Fruit fly (Drosophila melanogaster) whole organism, prepupa: ENCODE measurements around the gene tsl.

Experiments used
- Blimp-1 ChIP-seq: fragments of 200-800 bp; sonication (Bioruptor generic); optimal IDR thresholded peaks from 3 replicates; lab custom pipeline; 2017; ENCODE audit warnings: missing biosample characterization, missing genetic modification characterization, mild to moderate bottlenecking, moderate library complexity, missing genetic modification reagents
- CG11294 ChIP-seq: fragments of 200-800 bp; sonication (Bioruptor generic); IDR thresholded peaks from 2 replicates; pipeline ENCODE4 v1.3.6; 2022; ENCODE audit warnings: missing biosample characterization, missing genetic modification characterization
- CG11762 ChIP-seq: fragments of 200-800 bp; sonication (Bioruptor generic); optimal IDR thresholded peaks from 3 replicates; lab custom pipeline; 2016; ENCODE audit warnings: missing biosample characterization, missing genetic modification characterization; ENCODE audit not compliant: insufficient read depth
- CG11902 ChIP-seq: fragments of 200-800 bp; sonication (Bioruptor generic); optimal IDR thresholded peaks from 3 replicates; lab custom pipeline; 2016; ENCODE audit warnings: missing biosample characterization, missing genetic modification characterization
- CG15336 ChIP-seq: fragments of 200-800 bp; sonication (Bioruptor generic); IDR thresholded peaks from 2 replicates; pipeline ENCODE4 v1.3.6; 2022; ENCODE audit warnings: missing biosample characterization, missing genetic modification characterization
- CG1621 ChIP-seq: fragments of 200-800 bp; sonication (Bioruptor generic); optimal IDR thresholded peaks from 3 replicates; lab custom pipeline; 2018; ENCODE audit warnings: missing biosample characterization, mild to moderate bottlenecking, missing genetic modification characterization
- CG16779 ChIP-seq: fragments of 200-800 bp; sonication (Bioruptor generic); optimal IDR thresholded peaks from 3 replicates; lab custom pipeline; 2017; ENCODE audit warnings: missing biosample characterization, mild to moderate bottlenecking, missing genetic modification characterization
- CG3032 ChIP-seq: fragments of 200-800 bp; optimal IDR thresholded peaks from 2 replicates; lab custom pipeline; 2019; ENCODE audit warnings: missing biosample characterization, mild to moderate bottlenecking, missing genetic modification characterization, moderate library complexity
- CG34406 ChIP-seq: fragments of 200-800 bp; sonication (Bioruptor generic); optimal IDR thresholded peaks from 3 replicates; lab custom pipeline; 2016; ENCODE audit warnings: missing biosample characterization, missing genetic modification characterization
- CG3919 ChIP-seq: fragments of 200-800 bp; sonication (Bioruptor generic); optimal IDR thresholded peaks from 3 replicates; lab custom pipeline; 2016; ENCODE audit warnings: missing biosample characterization, missing genetic modification characterization
- CG4318 ChIP-seq: fragments of 200-800 bp; sonication (Bioruptor generic); optimal IDR thresholded peaks from 3 replicates; lab custom pipeline; 2017; ENCODE audit warnings: missing biosample characterization, mild to moderate bottlenecking, missing genetic modification characterization
- CG6163 ChIP-seq: fragments of 200-800 bp; sonication (Bioruptor generic); IDR thresholded peaks from 3 replicates; pipeline ENCODE4 v1.3.6; 2022; ENCODE audit warnings: missing biosample characterization, missing genetic modification characterization
- CG6276 ChIP-seq: fragments of 200-800 bp; sonication (Bioruptor generic); optimal IDR thresholded peaks from 2 replicates; lab custom pipeline; 2017; ENCODE audit warnings: missing biosample characterization, mild to moderate bottlenecking, missing genetic modification characterization
- CG6808 ChIP-seq: fragments of 200-800 bp; sonication (Bioruptor generic); optimal IDR thresholded peaks from 3 replicates; lab custom pipeline; 2017; ENCODE audit warnings: missing biosample characterization, missing genetic modification characterization, mild to moderate bottlenecking, moderate library complexity, missing genetic modification reagents
- CG6854 ChIP-seq: fragments of 200-800 bp; sonication (Bioruptor generic); optimal IDR thresholded peaks from 2 replicates; lab custom pipeline; 2017; ENCODE audit warnings: missing biosample characterization, mild to moderate bottlenecking, missing genetic modification characterization
- CG7368 ChIP-seq: fragments of 200-800 bp; sonication (Bioruptor generic); optimal IDR thresholded peaks from 3 replicates; lab custom pipeline; 2016; ENCODE audit warnings: missing biosample characterization, missing genetic modification characterization
- CG8119 ChIP-seq: fragments of 200-800 bp; sonication (Bioruptor generic); IDR thresholded peaks from 3 replicates; pipeline ENCODE4 v1.3.6; 2022; ENCODE audit warnings: missing biosample characterization, missing genetic modification characterization
- CG8319 ChIP-seq: fragments of 200-800 bp; sonication (Bioruptor generic); optimal IDR thresholded peaks from 3 replicates; lab custom pipeline; 2016; ENCODE audit warnings: missing biosample characterization, missing genetic modification characterization
- CG8632 ChIP-seq: fragments of 200-800 bp; sonication (Bioruptor generic); optimal IDR thresholded peaks from 3 replicates; lab custom pipeline; 2016; ENCODE audit warnings: missing biosample characterization, missing genetic modification characterization
- Eip75B ChIP-seq: fragments of 200-800 bp; sonication (Bioruptor generic); optimal IDR thresholded peaks from 3 replicates; lab custom pipeline; 2016; ENCODE audit warnings: missing biosample characterization, missing genetic modification characterization
- Eip78C ChIP-seq: fragments of 200-800 bp; sonication (Bioruptor generic); peaks from one replicate; lab custom pipeline; 2016; ENCODE audit warnings: missing biosample characterization, missing genetic modification characterization
- Eip93F ChIP-seq: fragments of 200-800 bp; sonication (Bioruptor generic); optimal IDR thresholded peaks from 2 replicates; lab custom pipeline; 2016; ENCODE audit warnings: missing biosample characterization, mild to moderate bottlenecking, missing genetic modification characterization
- Ets21C ChIP-seq: fragments of 200-800 bp; sonication (Bioruptor generic); optimal IDR thresholded peaks from 3 replicates; lab custom pipeline; 2016; ENCODE audit warnings: missing biosample characterization, missing genetic modification characterization
- Ets96B ChIP-seq: fragments of 200-800 bp; optimal IDR thresholded peaks from 2 replicates; lab custom pipeline; 2019; ENCODE audit warnings: missing biosample characterization, mild to moderate bottlenecking, missing genetic modification characterization, moderate library complexity
- Gug ChIP-seq: fragments of 200-800 bp; sonication (Bioruptor generic); IDR thresholded peaks from 2 replicates; pipeline ENCODE4 v1.3.6; 2022; ENCODE audit warnings: missing biosample characterization, missing genetic modification characterization
- Hr38 ChIP-seq: sonication (Bioruptor generic); optimal IDR thresholded peaks from 2 replicates; lab custom pipeline; 2016; ENCODE audit warnings: missing biosample characterization, missing genetic modification characterization
- Hr39 ChIP-seq: fragments of 200-800 bp; sonication (Bioruptor generic); optimal IDR thresholded peaks from 2 replicates; lab custom pipeline; 2016; ENCODE audit warnings: missing biosample characterization, missing genetic modification characterization
- Hr4 ChIP-seq: fragments of 200-800 bp; sonication (Bioruptor generic); optimal IDR thresholded peaks from 3 replicates; lab custom pipeline; 2016; ENCODE audit warnings: missing biosample characterization, missing genetic modification characterization
- Lpt ChIP-seq: fragments of 200-800 bp; sonication (Bioruptor generic); optimal IDR thresholded peaks from 3 replicates; lab custom pipeline; 2016; ENCODE audit warnings: missing biosample characterization, missing genetic modification characterization
- Met ChIP-seq: fragments of 200-800 bp; sonication (Bioruptor generic); optimal IDR thresholded peaks from 3 replicates; lab custom pipeline; 2016; ENCODE audit warnings: missing biosample characterization, missing genetic modification characterization
- OdsH ChIP-seq: fragments of 200-800 bp; sonication (Bioruptor generic); optimal IDR thresholded peaks from 3 replicates; lab custom pipeline; 2016; ENCODE audit warnings: missing biosample characterization, missing genetic modification characterization
- Sox102F ChIP-seq: fragments of 200-800 bp; sonication (Bioruptor generic); optimal IDR thresholded peaks from 2 replicates; lab custom pipeline; 2016; ENCODE audit warnings: missing biosample characterization, mild to moderate bottlenecking, missing genetic modification characterization
- Sox15 ChIP-seq: fragments of 200-800 bp; sonication (Bioruptor generic); optimal IDR thresholded peaks from 3 replicates; lab custom pipeline; 2016; ENCODE audit warnings: missing biosample characterization, missing genetic modification characterization
- achi ChIP-seq: fragments of 200-800 bp; sonication (Bioruptor generic); optimal IDR thresholded peaks from 3 replicates; lab custom pipeline; 2016; ENCODE audit warnings: missing biosample characterization, missing genetic modification characterization
- cyc ChIP-seq: fragments of 200-800 bp; sonication (Bioruptor generic); optimal IDR thresholded peaks from 3 replicates; lab custom pipeline; 2016; ENCODE audit warnings: missing biosample characterization, missing genetic modification characterization
- dac ChIP-seq: fragments of 200-800 bp; sonication (Bioruptor generic); optimal IDR thresholded peaks from 2 replicates; lab custom pipeline; 2017; ENCODE audit warnings: missing biosample characterization, mild to moderate bottlenecking, missing genetic modification characterization
- dsx ChIP-seq: fragments of 200-800 bp; optimal IDR thresholded peaks from 3 replicates; lab custom pipeline; 2019; ENCODE audit warnings: missing biosample characterization, mild to moderate bottlenecking, missing genetic modification characterization, moderate library complexity; ENCODE audit not compliant: poor library complexity, severe bottlenecking
- eg ChIP-seq: fragments of 200-800 bp; sonication (Bioruptor generic); IDR thresholded peaks from 3 replicates; pipeline ENCODE4 v1.3.6; 2022; ENCODE audit warnings: missing biosample characterization, missing genetic modification characterization
- esn ChIP-seq: fragments of 200-800 bp; sonication (Bioruptor generic); optimal IDR thresholded peaks from 2 replicates; lab custom pipeline; 2016; ENCODE audit warnings: missing biosample characterization, mild to moderate bottlenecking, missing genetic modification characterization, moderate library complexity
- fd59A ChIP-seq: fragments of 200-800 bp; sonication (Bioruptor generic); optimal IDR thresholded peaks from 2 replicates; lab custom pipeline; 2017; ENCODE audit warnings: missing biosample characterization, mild to moderate bottlenecking, missing genetic modification characterization, missing genetic modification reagents
- fd85E ChIP-seq: fragments of 200-800 bp; sonication (Bioruptor generic); optimal IDR thresholded peaks from 3 replicates; lab custom pipeline; 2016; ENCODE audit warnings: missing biosample characterization, missing genetic modification characterization
- fkh ChIP-seq: fragments of 200-800 bp; sonication (Bioruptor generic); optimal IDR thresholded peaks from 3 replicates; lab custom pipeline; 2017; ENCODE audit warnings: missing biosample characterization, mild to moderate bottlenecking, missing genetic modification characterization, moderate library complexity
- lz ChIP-seq: fragments of 200-800 bp; sonication (Bioruptor generic); optimal IDR thresholded peaks from 3 replicates; lab custom pipeline; 2016; ENCODE audit warnings: missing biosample characterization, missing genetic modification characterization
- pdm3 ChIP-seq: fragments of 200-800 bp; sonication (Bioruptor generic); optimal IDR thresholded peaks from 3 replicates; lab custom pipeline; 2016; ENCODE audit warnings: missing biosample characterization, missing genetic modification characterization
- salr ChIP-seq, 2 experiments: fragments of 200-800 bp; sonication (Bioruptor generic); optimal IDR thresholded peaks; 3 replicates each; lab custom pipeline; 2016 to 2018; ENCODE audit warnings: missing biosample characterization in 2 of 2, missing genetic modification characterization in 2 of 2, mild to moderate bottlenecking in 1 of 2
- svp ChIP-seq: fragments of 200-800 bp; sonication (Bioruptor generic); peaks from one replicate; lab custom pipeline; 2016; ENCODE audit warnings: missing biosample characterization, missing genetic modification characterization
- vri ChIP-seq: fragments of 200-800 bp; sonication (Bioruptor generic); optimal IDR thresholded peaks from 3 replicates; lab custom pipeline; 2016; ENCODE audit warnings: missing biosample characterization, mild to moderate bottlenecking, missing genetic modification characterization

Gene tsl

dm6 chr3R:21829487-21829957 lies 47.2 kb upstream of the tsl start (continued):
- TF ChIP-seq OdsH: no peak
- no peak for TF ChIP-seq CG4318 (GFP tag; lab: Kevin White, UChicago)
- no peak for TF ChIP-seq Blimp-1 (GFP tag; lab: Kevin White, UChicago)
- peak; percentile 35 for TF ChIP-seq cyc (GFP tag; lab: Kevin White, UChicago)
- peak; percentile 54 for TF ChIP-seq Eip75B (GFP tag; lab: Kevin White, UChicago)
- no peak for TF ChIP-seq dac (GFP tag; lab: Kevin White, UChicago)
- peak; percentile 39 for TF ChIP-seq Met (GFP tag; lab: Kevin White, UChicago)
- TF ChIP-seq Eip78C (GFP tag; lab: Kevin White, UChicago): peak; percentile 83
- TF ChIP-seq Sox15 (GFP tag; lab: Kevin White, UChicago): no peak
- TF ChIP-seq eg: peak; percentile 21; the same call in 2 of the 3 replicates
- TF ChIP-seq Hr38: no peak
- peak; percentile 28 for TF ChIP-seq fkh (GFP tag; lab: Kevin White, UChicago)

- peak; percentile 73 for TF ChIP-seq dsx (GFP tag; lab: Kevin White, UChicago)
- no peak for TF ChIP-seq CG11902 (GFP tag; lab: Kevin White, UChicago)
- TF ChIP-seq lz (GFP tag; lab: Kevin White, UChicago): peak; percentile 0
- peak; percentile 89 for TF ChIP-seq Hr4 (GFP tag; lab: Kevin White, UChicago)
- TF ChIP-seq CG11294 (GFP tag; lab: Robert Waterston, UW): peak; percentile 54; the same call in 1 of the 2 replicates
- TF ChIP-seq fd59A (GFP tag; lab: Kevin White, UChicago): peak; percentile 69
- TF ChIP-seq Eip75B (GFP tag; lab: Kevin White, UChicago): peak; percentile 64
- no peak for TF ChIP-seq Ets21C (GFP tag; lab: Kevin White, UChicago)
- TF ChIP-seq CG6276: peak; percentile 82
- peak; percentile 82 for TF ChIP-seq Ets96B (tag; lab: Kevin White, UChicago)
- no peak for TF ChIP-seq Sox102F (GFP tag; lab: Kevin White, UChicago)
- TF ChIP-seq CG1621 (tag; lab: Kevin White, UChicago): peak; percentile 60
- TF ChIP-seq CG8319 (GFP tag; lab: Kevin White, UChicago): peak; percentile 7
- TF ChIP-seq Gug (GFP tag; lab: Robert Waterston, UW): peak; percentile 80
- TF ChIP-seq Met (GFP tag; lab: Kevin White, UChicago): peak; percentile 18
- peak; percentile 76 for TF ChIP-seq eg
- TF ChIP-seq CG4318 (GFP tag; lab: Kevin White, UChicago): peak; percentile 90
- peak; percentile 58 for TF ChIP-seq CG7368 (GFP tag; lab: Kevin White, UChicago)
- peak; percentile 50 for TF ChIP-seq svp
- peak; percentile 77 for TF ChIP-seq CG6808 (GFP tag; lab: Kevin White, UChicago)
- peak; percentile 22 to 77 for TF ChIP-seq salr (GFP tag; optimal IDR thresholded peaks at IDR 0.05; lab: Kevin White, UChicago)
- TF ChIP-seq achi: peak; percentile 83
- TF ChIP-seq dac (GFP tag; lab: Kevin White, UChicago): peak; percentile 78
- TF ChIP-seq Hr39 (GFP tag; lab: Kevin White, UChicago): no peak
- peak; percentile 82 for TF ChIP-seq CG6163
- peak; percentile 75 for TF ChIP-seq CG11762 (GFP tag; lab: Kevin White, UChicago)
- TF ChIP-seq CG34406: peak; percentile 57
- no peak for TF ChIP-seq Eip93F (GFP tag; lab: Kevin White, UChicago)
- TF ChIP-seq Lpt (GFP tag; lab: Kevin White, UChicago): peak; percentile 84
- TF ChIP-seq fkh (GFP tag; lab: Kevin White, UChicago): no peak
- no peak for TF ChIP-seq vri (GFP tag; lab: Kevin White, UChicago)
- peak; percentile 83 for TF ChIP-seq CG3032
- peak; percentile 92 for TF ChIP-seq CG8119
- TF ChIP-seq CG3919 (GFP tag; lab: Kevin White, UChicago): peak; percentile 75
- peak; percentile 24 for TF ChIP-seq esn (GFP tag; lab: Kevin White, UChicago)
- no peak for TF ChIP-seq CG6854 (GFP tag; lab: Kevin White, UChicago)
- TF ChIP-seq CG8632 (GFP tag; lab: Kevin White, UChicago): peak; percentile 40
- TF ChIP-seq fd85E (GFP tag; lab: Kevin White, UChicago): no peak
- peak; percentile 13 for TF ChIP-seq cyc (GFP tag; lab: Kevin White, UChicago)
- TF ChIP-seq pdm3 (GFP tag; lab: Kevin White, UChicago): peak; percentile 67
- peak; percentile 52 for TF ChIP-seq CG16779 (tag; lab: Kevin White, UChicago)
- TF ChIP-seq Sox15 (GFP tag; lab: Kevin White, UChicago): no peak
- peak; percentile 96 for TF ChIP-seq CG15336 (GFP tag; lab: Robert Waterston, UW)
These were observed 46.6 kb upstream of the tsl start for dm6 chr3R:21828785-21829486.
